Worm (Caenorhabditis elegans): ENCODE results near the gene tag-164.

tag-164 gene

DNA sequence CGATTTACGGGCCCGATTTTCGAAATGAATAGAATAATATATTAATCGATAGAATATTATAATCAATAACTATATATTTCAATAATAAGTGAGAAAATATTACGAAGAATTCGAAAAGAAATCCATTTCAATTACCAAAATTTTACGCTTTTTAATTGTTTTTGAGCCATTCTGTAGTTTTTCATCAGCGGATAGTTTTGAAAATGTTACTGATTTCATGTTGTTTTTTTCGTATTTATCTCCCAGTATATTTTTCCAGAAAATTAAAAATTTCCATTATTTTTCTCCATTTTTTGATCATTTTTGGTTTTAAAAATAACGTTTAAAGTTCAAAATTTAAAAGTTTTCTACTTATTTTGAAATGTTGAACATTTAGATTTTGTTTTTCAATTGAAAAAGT is 46.4 kb downstream of the tag-164 start, which contains the start of gene T28A8.3:
TSS of gene T28A8.3 (plus strand) at position 301 of the 400 bp plus-strand sequence.
- TF ChIP-seq K02D7.2 (tag; optimal IDR thresholded peaks at IDR 0.05) (no peak), mec-3 (tag; optimal IDR thresholded peaks at IDR 0.05; ENCODE audit: borderline replicate concordance) (no peak), ceh-48 (tag; optimal IDR thresholded peaks at IDR 0.05) (no peak), eyg-1 (tag; optimal IDR thresholded peaks at IDR 0.05) (no peak), ets-4 (tag; optimal IDR thresholded peaks at IDR 0.05) (no peak), pag-3 (tag; optimal IDR thresholded peaks at IDR 0.05; ENCODE audit: borderline replicate concordance) (no peak), ceh-18 (tag; optimal IDR thresholded peaks at IDR 0.05) (no peak), hlh-15 (tag; optimal IDR thresholded peaks at IDR 0.05) (no peak), che-1 (tag; optimal IDR thresholded peaks at IDR 0.05) (no peak), pax-1 (tag; optimal IDR thresholded peaks at IDR 0.05) (no peak), pha-4 (tag; optimal IDR thresholded peaks at IDR 0.05) (no peak), tbx-2 (tag; optimal IDR thresholded peaks at IDR 0.05) (no peak)

Measured in whole organism, late embryonic.